Fruit fly (Drosophila melanogaster): Measurements from ENCODE around the gene CG4367.

Gene CG4367

dm6 chr3R:20282103-20282502, 22.7 kb downstream of the CG4367 start (continued):
- peak; percentile 45 for TF ChIP-seq Ets96B (tag; optimal IDR thresholded peaks at IDR 0.05)
- no peak for TF ChIP-seq CG11294 (GFP tag; IDR thresholded peaks at IDR 0.05)
- peak; percentile 22 for TF ChIP-seq Sox102F (GFP tag; optimal IDR thresholded peaks at IDR 0.05)
- no peak for TF ChIP-seq CG11762 (GFP tag; optimal IDR thresholded peaks at IDR 0.05; ENCODE audit: insufficient read depth)
- TF ChIP-seq Eip75B (GFP tag; optimal IDR thresholded peaks at IDR 0.05): no peak
- peak; percentile 27 for TF ChIP-seq esn (GFP tag; optimal IDR thresholded peaks at IDR 0.05)
- TF ChIP-seq net (GFP tag; optimal IDR thresholded peaks at IDR 0.05): peak; percentile 12
- peak; percentile 17 for TF ChIP-seq Sox15 (GFP tag; optimal IDR thresholded peaks at IDR 0.05)
- peak; percentile 4 for TF ChIP-seq Hr39 (GFP tag; optimal IDR thresholded peaks at IDR 0.05)
- no peak for TF ChIP-seq CG11902 (GFP tag; optimal IDR thresholded peaks at IDR 0.05)
- TF ChIP-seq Eip78C (GFP tag): peak; percentile 84
- TF ChIP-seq fd59A (GFP tag; optimal IDR thresholded peaks at IDR 0.05): peak; percentile 26
- TF ChIP-seq CG3032 (tag; optimal IDR thresholded peaks at IDR 0.05): peak; percentile 31
- TF ChIP-seq CG10669 (GFP tag; optimal IDR thresholded peaks at IDR 0.05): peak; percentile 24
- TF ChIP-seq CG10631 (GFP tag; optimal IDR thresholded peaks at IDR 0.05): peak; percentile 60
- TF ChIP-seq CG1621 (tag; optimal IDR thresholded peaks at IDR 0.05): no peak
- TF ChIP-seq CG8632 (GFP tag; optimal IDR thresholded peaks at IDR 0.05): no peak
- peak; percentile 6 for TF ChIP-seq Smox (GFP tag; optimal IDR thresholded peaks at IDR 0.05)
- TF ChIP-seq CG6276 (GFP tag; optimal IDR thresholded peaks at IDR 0.05): peak; percentile 12
- peak; percentile 41 for TF ChIP-seq acj6 (GFP tag; optimal IDR thresholded peaks at IDR 0.05)
- no peak for TF ChIP-seq Lpt (GFP tag; optimal IDR thresholded peaks at IDR 0.05)
- TF ChIP-seq Blimp-1 (GFP tag; optimal IDR thresholded peaks at IDR 0.05): no peak
- no peak for TF ChIP-seq CG6163 (GFP tag; IDR thresholded peaks at IDR 0.05)
- TF ChIP-seq cyc (GFP tag; optimal IDR thresholded peaks at IDR 0.05): no peak
- peak; percentile 34 for TF ChIP-seq CG3919 (GFP tag; optimal IDR thresholded peaks at IDR 0.05)
- TF ChIP-seq fd85E (GFP tag; optimal IDR thresholded peaks at IDR 0.05): no peak
- no peak for TF ChIP-seq pdm3 (GFP tag; optimal IDR thresholded peaks at IDR 0.05)
- TF ChIP-seq salr (GFP tag; optimal IDR thresholded peaks at IDR 0.05): peak in 1 of 2 experiments; percentile 50
- no peak for TF ChIP-seq Ets21C (GFP tag; optimal IDR thresholded peaks at IDR 0.05)
- TF ChIP-seq achi (GFP tag; optimal IDR thresholded peaks at IDR 0.05): peak; percentile 26
- TF ChIP-seq CG15336 (GFP tag; IDR thresholded peaks at IDR 0.05): peak; percentile 23; the same call in 1 of the 2 replicates

- TF ChIP-seq achi (GFP tag; optimal IDR thresholded peaks at IDR 0.05) (peak; percentile 38), Sox102F (GFP tag; optimal IDR thresholded peaks at IDR 0.05) (peak; percentile 34), pdm3 (GFP tag; optimal IDR thresholded peaks at IDR 0.05) (peak; percentile 62), acj6 (GFP tag; optimal IDR thresholded peaks at IDR 0.05) (peak; percentile 13), CG8119 (GFP tag; IDR thresholded peaks at IDR 0.05) (peak; percentile 63), topi (GFP tag; optimal IDR thresholded peaks at IDR 0.05) (peak; percentile 4), CG16779 (tag; optimal IDR thresholded peaks at IDR 0.05) (peak; percentile 36), Eip75B (GFP tag; optimal IDR thresholded peaks at IDR 0.05) (peak; percentile 42), fd85E (GFP tag; optimal IDR thresholded peaks at IDR 0.05) (no peak), Eip78C (GFP tag) (peak; percentile 84), salr (GFP tag; optimal IDR thresholded peaks at IDR 0.05) (peak in 1 of 2 experiments; percentile 19), CG8319 (GFP tag; optimal IDR thresholded peaks at IDR 0.05) (no peak), CG6792 (GFP tag; optimal IDR thresholded peaks at IDR 0.05) (peak; percentile 9), lz (GFP tag; optimal IDR thresholded peaks at IDR 0.05) (no peak), Eip93F (GFP tag; optimal IDR thresholded peaks at IDR 0.05) (no peak), net (GFP tag; optimal IDR thresholded peaks at IDR 0.05) (peak; percentile 62), Ets96B (tag; optimal IDR thresholded peaks at IDR 0.05) (peak; percentile 47), Hr39 (GFP tag; optimal IDR thresholded peaks at IDR 0.05) (no peak), CG34406 (GFP tag; optimal IDR thresholded peaks at IDR 0.05) (no peak), CG6808 (GFP tag; optimal IDR thresholded peaks at IDR 0.05) (peak; percentile 61), OdsH (GFP tag; optimal IDR thresholded peaks at IDR 0.05) (peak; percentile 33), CG32006 (GFP tag; optimal IDR thresholded peaks at IDR 0.05) (peak; percentile 73), Met (GFP tag; optimal IDR thresholded peaks at IDR 0.05) (peak; percentile 19), ss (GFP tag; optimal IDR thresholded peaks at IDR 0.05) (peak in 1 of 2 experiments; percentile 37), cyc (GFP tag; optimal IDR thresholded peaks at IDR 0.05) (peak; percentile 13), fkh (GFP tag; optimal IDR thresholded peaks at IDR 0.05) (no peak), Smox (GFP tag; optimal IDR thresholded peaks at IDR 0.05) (no peak), CG15336 (GFP tag; IDR thresholded peaks at IDR 0.05) (peak; percentile 71), Ets21C (GFP tag; optimal IDR thresholded peaks at IDR 0.05) (no peak), Blimp-1 (GFP tag; optimal IDR thresholded peaks at IDR 0.05) (no peak), CG1621 (tag; optimal IDR thresholded peaks at IDR 0.05) (peak; percentile 3), esn (GFP tag; optimal IDR thresholded peaks at IDR 0.05) (peak; percentile 8), fd59A (GFP tag; optimal IDR thresholded peaks at IDR 0.05) (no peak), spab (GFP tag; optimal IDR thresholded peaks at IDR 0.05) (no peak), CG10631 (GFP tag; optimal IDR thresholded peaks at IDR 0.05) (peak; percentile 59), eg (GFP tag; IDR thresholded peaks at IDR 0.05) (peak; percentile 71), Lpt (GFP tag; optimal IDR thresholded peaks at IDR 0.05) (peak; percentile 39)
Observed at dm6 chr3R:20280518-20280981, 24.2 kb downstream of the CG4367 start.

All from whole organism, prepupa.